Worm (Caenorhabditis elegans): ENCODE measurements around the gene F40A3.3.

The F40A3.3 gene

DNA sequence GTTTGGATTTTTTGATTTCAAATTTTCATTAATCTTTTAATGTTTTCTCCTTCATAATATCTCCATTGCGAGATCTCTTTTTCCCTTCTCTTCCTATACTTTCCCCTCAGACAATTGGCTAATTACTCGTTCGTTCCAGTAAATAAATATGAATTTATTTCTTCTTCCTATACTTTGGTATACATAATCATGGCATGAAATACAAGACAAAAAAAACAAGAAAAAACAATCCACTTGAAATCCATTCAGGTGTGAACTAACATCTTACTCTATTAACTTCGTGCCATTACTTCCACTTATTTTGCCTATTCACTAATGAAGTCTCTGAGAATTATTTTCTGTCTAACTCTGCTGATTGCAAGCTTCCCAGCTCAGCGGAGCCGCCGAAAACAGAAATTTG lies 35.0 kb upstream of the F40A3.3 start, which contains the start of gene grd-8:
Gene grd-8 (plus strand): TSS at position 301 of the 400 bp plus-strand sequence.
- TF ChIP-seq lsy-2 (tag; optimal IDR thresholded peaks at IDR 0.05) (no peak), sem-2 (GFP tag; optimal IDR thresholded peaks at IDR 0.05) (no peak), pha-4 (tag; optimal IDR thresholded peaks at IDR 0.05) (no peak), elt-3 (tag; optimal IDR thresholded peaks at IDR 0.05) (no peak), ceh-39 (tag; optimal IDR thresholded peaks at IDR 0.05) (no peak), tbx-8 (GFP tag; optimal IDR thresholded peaks at IDR 0.05) (no peak), mls-2 (tag; optimal IDR thresholded peaks at IDR 0.05) (no peak), unc-39 (tag; optimal IDR thresholded peaks at IDR 0.05) (no peak), mab-5 (tag; optimal IDR thresholded peaks at IDR 0.05) (no peak), lin-32 (GFP tag; optimal IDR thresholded peaks at IDR 0.05) (no peak), hlh-1 (tag; optimal IDR thresholded peaks at IDR 0.05) (no peak), cnd-1 (tag; optimal IDR thresholded peaks at IDR 0.05) (no peak), blmp-1 (tag; optimal IDR thresholded peaks at IDR 0.05) (no peak), snpc-4 (tag; optimal IDR thresholded peaks at IDR 0.05) (no peak), zip-8 (tag; optimal IDR thresholded peaks at IDR 0.05) (no peak)

- TF ChIP-seq lin-32 (GFP tag; optimal IDR thresholded peaks at IDR 0.05) (no peak), nhr-12 (tag; optimal IDR thresholded peaks at IDR 0.05) (no peak), hlh-1 (tag; optimal IDR thresholded peaks at IDR 0.05) (no peak), unc-62 (GFP tag; optimal IDR thresholded peaks at IDR 0.05) (no peak), nhr-28 (tag; optimal IDR thresholded peaks at IDR 0.05) (no peak), drap-1 (GFP tag; optimal IDR thresholded peaks at IDR 0.05) (no peak), lsy-2 (tag; optimal IDR thresholded peaks at IDR 0.05) (no peak), elt-3 (tag; optimal IDR thresholded peaks at IDR 0.05) (no peak), ces-1 (GFP tag; optimal IDR thresholded peaks at IDR 0.05) (no peak), nhr-2 (tag; optimal IDR thresholded peaks at IDR 0.05) (no peak), mab-5 (tag; optimal IDR thresholded peaks at IDR 0.05) (no peak), snpc-4 (tag; optimal IDR thresholded peaks at IDR 0.05) (no peak), M03D4.4 (tag; optimal IDR thresholded peaks at IDR 0.05) (no peak), elt-1 (tag; optimal IDR thresholded peaks at IDR 0.05; ENCODE audit: borderline replicate concordance, insufficient read depth) (no peak), mls-2 (tag; optimal IDR thresholded peaks at IDR 0.05) (no peak), ceh-39 (tag; optimal IDR thresholded peaks at IDR 0.05) (no peak), unc-39 (tag; optimal IDR thresholded peaks at IDR 0.05) (no peak)
These were observed 30.1 kb upstream of the F40A3.3 start, which contains the start of gene memo-1 for ce11 chrV:7847170-7847569. TSS of gene memo-1 (minus strand) at chrV:7847171.

DNA sequence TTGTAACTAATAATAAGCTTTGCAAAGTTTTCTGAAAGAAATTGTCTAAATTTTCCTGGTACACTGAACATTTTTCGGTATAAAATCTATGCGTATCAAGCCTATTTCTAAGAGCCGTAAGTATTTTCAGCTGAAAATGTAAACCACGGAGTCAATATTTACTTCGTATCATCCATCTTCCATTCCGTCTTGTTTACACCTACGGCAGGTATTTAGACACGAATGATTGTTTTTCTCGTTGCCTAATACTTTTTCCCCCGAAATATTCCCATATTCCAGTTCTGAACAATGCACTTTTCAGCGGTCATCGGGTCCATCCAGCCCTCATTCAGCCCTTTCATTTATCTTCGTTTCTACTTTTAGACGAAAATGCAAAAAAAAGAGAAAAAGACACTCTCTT lies 29.6 kb upstream of the F40A3.3 start:
- TF ChIP-seq pha-4 (tag; optimal IDR thresholded peaks at IDR 0.05) (peak; percentile 62), hlh-1 (tag; optimal IDR thresholded peaks at IDR 0.05) (no peak), bed-3 (GFP tag; optimal IDR thresholded peaks at IDR 0.05) (no peak), ces-1 (GFP tag; optimal IDR thresholded peaks at IDR 0.05) (no peak), tbx-8 (GFP tag; optimal IDR thresholded peaks at IDR 0.05) (no peak), elt-3 (tag; optimal IDR thresholded peaks at IDR 0.05) (no peak), zip-8 (tag; optimal IDR thresholded peaks at IDR 0.05) (no peak)

DNA sequence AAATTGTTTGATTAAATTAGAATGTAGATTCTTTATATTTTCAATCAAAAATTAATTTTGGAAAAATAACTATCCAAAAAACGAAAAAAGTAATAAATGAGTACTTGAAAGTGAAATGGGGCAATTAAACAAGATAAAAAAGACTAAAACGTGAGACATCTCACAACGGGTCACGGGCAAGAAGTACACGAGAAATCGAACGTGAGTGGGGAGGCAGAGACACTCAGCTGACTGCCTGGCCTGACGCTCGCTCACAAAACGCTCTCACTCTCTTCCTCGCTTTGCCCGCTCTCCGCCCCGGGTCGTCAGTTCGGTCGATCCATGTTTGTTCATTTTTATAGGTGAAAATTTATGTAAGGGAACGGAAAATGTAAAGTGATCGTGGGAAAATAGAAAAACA lies 29.0 kb upstream of the F40A3.3 start:
- TF ChIP-seq zip-8 (tag; optimal IDR thresholded peaks at IDR 0.05) (no peak), sptf-1 (tag; optimal IDR thresholded peaks at IDR 0.05) (peak; percentile 56), M03D4.4 (tag; optimal IDR thresholded peaks at IDR 0.05) (no peak), sem-2 (GFP tag; optimal IDR thresholded peaks at IDR 0.05) (no peak)

ce11 chrV:7852078-7852477 lies 25.2 kb upstream of the F40A3.3 start:
- TF ChIP-seq lin-32 (GFP tag; optimal IDR thresholded peaks at IDR 0.05): no peak
- no peak for TF ChIP-seq zip-8 (tag; optimal IDR thresholded peaks at IDR 0.05)
- no peak for TF ChIP-seq elt-3 (tag; optimal IDR thresholded peaks at IDR 0.05)

DNA sequence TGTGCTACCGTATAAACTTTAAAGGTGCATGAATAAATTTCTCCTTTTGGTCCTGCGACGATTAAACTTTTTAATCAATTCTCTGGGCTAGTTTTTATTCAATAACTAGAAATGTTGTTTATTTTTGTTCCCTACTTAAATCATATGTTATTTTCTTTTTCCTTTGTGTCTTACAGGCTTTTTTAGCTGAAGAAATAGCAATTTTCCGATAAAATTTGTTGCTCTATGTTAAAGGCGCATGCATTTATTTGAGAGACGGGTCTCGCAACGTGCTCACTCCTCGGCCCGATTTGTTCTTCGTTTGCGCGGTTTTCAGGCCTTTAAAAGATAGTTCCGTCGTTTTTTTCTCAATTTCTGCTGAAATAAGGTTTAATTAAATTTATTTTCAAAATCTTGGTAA lies 23.3 kb upstream of the F40A3.3 start:
- no peak for TF ChIP-seq M03D4.4 (tag; optimal IDR thresholded peaks at IDR 0.05)
- TF ChIP-seq lin-13 (tag; optimal IDR thresholded peaks at IDR 0.05): no peak
- no peak for TF ChIP-seq zip-8 (tag; optimal IDR thresholded peaks at IDR 0.05)
- TF ChIP-seq lin-32 (GFP tag; optimal IDR thresholded peaks at IDR 0.05): no peak
- TF ChIP-seq ham-2 (GFP tag; optimal IDR thresholded peaks at IDR 0.05): no peak
- TF ChIP-seq snpc-4 (tag; optimal IDR thresholded peaks at IDR 0.05): no peak
- no peak for TF ChIP-seq ztf-11 (tag; optimal IDR thresholded peaks at IDR 0.05)
- TF ChIP-seq ceh-83 (GFP tag; optimal IDR thresholded peaks at IDR 0.05): no peak
- peak; percentile 11 for TF ChIP-seq ces-1 (GFP tag; optimal IDR thresholded peaks at IDR 0.05)
- TF ChIP-seq unc-120 (tag; optimal IDR thresholded peaks at IDR 0.05; ENCODE audit: poor library complexity, severe bottlenecking): no peak
- peak; percentile 27 for TF ChIP-seq mep-1 (tag; optimal IDR thresholded peaks at IDR 0.05)

Data from whole organism, mixed stage, embryonic.